Worm (Caenorhabditis elegans) whole organism, L1 larva: ENCODE measurements around the gene D1044.4.

ENCODE experiments used
- ama-1 ChIP-seq: fragments of 150-350 bp; optimal IDR thresholded peaks from 2 replicates; lab custom pipeline; 2014
- fos-1 ChIP-seq: fragments of 150-350 bp; optimal IDR thresholded peaks from 2 replicates; lab custom pipeline; 2014; ENCODE audit warnings: missing biosample characterization, missing genetic modification characterization
- lin-13 ChIP-seq: fragments of 150-350 bp; optimal IDR thresholded peaks from 2 replicates; lab custom pipeline; 2014; ENCODE audit warnings: missing biosample characterization, missing genetic modification reagents, missing genetic modification characterization
- lin-15B ChIP-seq: fragments of 150-350 bp; sonication (generic microtip); optimal IDR thresholded peaks from 3 replicates; lab custom pipeline; 2014; ENCODE audit warnings: missing biosample characterization, missing genetic modification characterization
- lin-35 ChIP-seq, 2 experiments: fragments of 150-350 bp; optimal IDR thresholded peaks; 2 replicates each; lab custom pipeline; 2014; ENCODE audit warnings: missing biosample characterization in 2 of 2, missing genetic modification characterization in 2 of 2, missing genetic modification reagents in 2 of 2
- lin-39 ChIP-seq: fragments of 150-350 bp; optimal IDR thresholded peaks from 2 replicates; lab custom pipeline; 2014; ENCODE audit warnings: missing biosample characterization, missing genetic modification reagents, missing genetic modification characterization
- lsy-2 ChIP-seq, 2 experiments: fragments of 150-350 bp; optimal IDR thresholded peaks; 2 replicates each; lab custom pipeline; 2014; ENCODE audit warnings: missing biosample characterization in 2 of 2, missing genetic modification characterization in 2 of 2
- nhr-76 ChIP-seq: sonication (generic microtip); optimal IDR thresholded peaks from 2 replicates; lab custom pipeline; 2017; ENCODE audit warnings: missing biosample characterization, missing genetic modification characterization
- nhr-77 ChIP-seq: fragments of 150-350 bp; optimal IDR thresholded peaks from 2 replicates; lab custom pipeline; 2014; ENCODE audit warnings: missing biosample characterization, missing genetic modification characterization

DNA sequence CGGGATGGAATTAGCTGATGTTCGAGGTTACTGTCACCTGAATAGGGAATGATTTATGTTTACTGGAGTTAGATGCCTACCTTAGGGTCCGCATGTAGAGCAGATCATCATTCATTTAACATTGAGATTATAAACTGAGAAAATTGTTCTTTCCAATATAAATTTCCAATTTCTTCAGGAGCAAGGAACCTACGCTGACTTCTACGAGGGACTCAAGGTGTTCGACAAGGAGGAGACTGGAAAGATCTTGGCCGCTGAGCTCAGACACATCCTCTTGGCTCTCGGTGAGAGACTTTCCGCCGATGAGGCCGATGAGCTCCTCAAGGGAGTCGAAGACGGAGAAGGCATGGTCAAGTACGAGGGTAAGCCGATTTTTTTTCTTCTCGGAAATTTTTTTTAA is 44.7 kb upstream of the D1044.4 start:
- no peak for TF ChIP-seq lin-35 (GFP tag; optimal IDR thresholded peaks at IDR 0.05; lab: Kevin White, UChicago)
- TF ChIP-seq lin-13 (GFP tag; lab: Kevin White, UChicago) = no peak
- no peak for TF ChIP-seq fos-1 (tag; lab: Kevin White, UChicago)
- TF ChIP-seq nhr-77 (tag; lab: Kevin White, UChicago) = no peak
- no peak for TF ChIP-seq nhr-76 (tag; lab: Kevin White, UChicago)
- no peak for TF ChIP-seq lin-15B (tag; lab: Kevin White, UChicago)
- no peak for TF ChIP-seq lsy-2 (tag; optimal IDR thresholded peaks at IDR 0.05; lab: Kevin White, UChicago)
- no peak for TF ChIP-seq ama-1 (lab: Kevin White, UChicago)
- TF ChIP-seq lin-39 (tag; lab: Kevin White, UChicago) = no peak
